Fruit fly (Drosophila melanogaster): ENCODE results near the gene hng3.

Gene hng3

dm6 chr3L:754612-755011 is 677 bp downstream of the hng3 start (continued):
- TF ChIP-seq CG11723 (GFP tag; optimal IDR thresholded peaks at IDR 0.05) (no peak), CG10959 (GFP tag; IDR thresholded peaks at IDR 0.05) (peak; percentile 46; the same call in 1 of the 2 replicates), ems (GFP tag; optimal IDR thresholded peaks at IDR 0.05) (peak; percentile 2), CG18476 (GFP tag; optimal IDR thresholded peaks at IDR 0.05) (no peak), CG16813 (GFP tag; IDR thresholded peaks at IDR 0.05; ENCODE audit: partially characterized antibody) (no peak), Ets65A (GFP tag) (peak; percentile 91), Jarid2 (GFP tag; optimal IDR thresholded peaks at IDR 0.05) (no peak), psq (GFP tag; optimal IDR thresholded peaks at IDR 0.05) (no peak), lov (optimal IDR thresholded peaks at IDR 0.05) (no peak), lov (GFP tag; IDR thresholded peaks at IDR 0.05) (0 out of 3 replicates have a peak, but pooled peaks have one; percentile 10), CG32772 (GFP tag; IDR thresholded peaks at IDR 0.05) (peak; percentile 56; the same call in 1 of the 2 replicates), Camta (GFP tag; optimal IDR thresholded peaks at IDR 0.05) (peak; percentile 6), kah (GFP tag; optimal IDR thresholded peaks at IDR 0.05) (no peak), btn (GFP tag; optimal IDR thresholded peaks at IDR 0.05) (no peak), row (GFP tag; IDR thresholded peaks at IDR 0.05) (peak; percentile 61; the same call in 2 of the 3 replicates), CG6689 (GFP tag; IDR thresholded peaks at IDR 0.05) (peak; percentile 45; the same call in 1 of the 2 replicates), CG3407 (GFP tag; optimal IDR thresholded peaks at IDR 0.05) (peak; percentile 37), bsh (GFP tag; optimal IDR thresholded peaks at IDR 0.05) (peak in 1 of 2 experiments; percentile 51), ATbp (GFP tag; optimal IDR thresholded peaks at IDR 0.05) (peak; percentile 39), gcm (GFP tag; optimal IDR thresholded peaks at IDR 0.05) (peak; percentile 17), HLHmδ (GFP tag; optimal IDR thresholded peaks at IDR 0.05) (no peak), CG8924 (tag; optimal IDR thresholded peaks at IDR 0.05) (no peak), Dfd (GFP tag; optimal IDR thresholded peaks at IDR 0.05) (no peak), CG9437 (GFP tag; optimal IDR thresholded peaks at IDR 0.05) (no peak), CG10274 (GFP tag; optimal IDR thresholded peaks at IDR 0.05) (no peak), Tbp (GFP tag; optimal IDR thresholded peaks at IDR 0.05) (no peak), Mrtf (GFP tag; IDR thresholded peaks at IDR 0.05) (no peak), gfzf (GFP tag; optimal IDR thresholded peaks at IDR 0.05) (no peak), HmgZ (tag; optimal IDR thresholded peaks at IDR 0.05) (no peak), fd3F (GFP tag; optimal IDR thresholded peaks at IDR 0.05) (no peak), Nf-YB (GFP tag; optimal IDR thresholded peaks at IDR 0.05) (peak; percentile 13), pfk (GFP tag; optimal IDR thresholded peaks at IDR 0.05) (no peak), da (GFP tag; optimal IDR thresholded peaks at IDR 0.05) (no peak), D19B (GFP tag; optimal IDR thresholded peaks at IDR 0.05) (no peak), CG6791 (GFP tag; IDR thresholded peaks at IDR 0.05; ENCODE audit: partially characterized antibody) (no peak), CG9215 (GFP tag; IDR thresholded peaks at IDR 0.05) (no peak), CG11560 (tag; IDR thresholded peaks at IDR 0.05) (no peak), nerfin-2 (GFP tag; IDR thresholded peaks at IDR 0.05; ENCODE audit: partially characterized antibody) (no peak), CG9727 (GFP tag; optimal IDR thresholded peaks at IDR 0.05) (peak; percentile 27), kni (GFP tag; optimal IDR thresholded peaks at IDR 0.05) (no peak), pan (optimal IDR thresholded peaks at IDR 0.05) (no peak), pan (GFP tag; optimal IDR thresholded peaks at IDR 0.05 in 1 of 2, IDR thresholded peaks at IDR 0.05 in 1 of 2) (peak in 1 of 2 experiments; percentile 49), Elba2 (GFP tag; optimal IDR thresholded peaks at IDR 0.05) (no peak), CG8388 (GFP tag; optimal IDR thresholded peaks at IDR 0.05) (peak; percentile 18), so (GFP tag; IDR thresholded peaks at IDR 0.05) (no peak), CG11504 (tag; optimal IDR thresholded peaks at IDR 0.05) (peak; percentile 22), tll (GFP tag; optimal IDR thresholded peaks at IDR 0.05) (no peak), sens (GFP tag) (peak; percentile 88), Rfx (GFP tag; IDR thresholded peaks at IDR 0.05) (no peak), B-H2 (GFP tag; optimal IDR thresholded peaks at IDR 0.05) (no peak), stc (GFP tag; IDR thresholded peaks at IDR 0.05) (peak; percentile 55; the same call in 1 of the 2 replicates)

Measured in whole organism, embryonic.